Fruit fly (Drosophila melanogaster) whole organism, embryonic: Measurements from ENCODE around the gene FoxL1.

Source experiments
- C15 ChIP-seq: fragments of 200-800 bp; sonication (Bioruptor generic); IDR thresholded peaks from 3 replicates; pipeline ENCODE4 v1.3.6; 2022; ENCODE audit warnings: missing biosample characterization, missing genetic modification characterization
- CG10959 ChIP-seq: fragments of 200-800 bp; sonication (Bioruptor generic); IDR thresholded peaks from 2 replicates; pipeline ENCODE4 v1.3.6; 2022; ENCODE audit warnings: missing biosample characterization, missing genetic modification characterization
- CG11504 ChIP-seq: fragments of 200-800 bp; sonication (Bioruptor generic); optimal IDR thresholded peaks from 3 replicates; lab custom pipeline; 2019; ENCODE audit warnings: missing biosample characterization, mild to moderate bottlenecking, missing genetic modification characterization, moderate library complexity
- CG12219 ChIP-seq: fragments of 200-800 bp; sonication (Bioruptor generic); optimal IDR thresholded peaks from 3 replicates; lab custom pipeline; 2018; ENCODE audit warnings: missing biosample characterization, mild to moderate bottlenecking, missing genetic modification characterization
- CG12391 ChIP-seq: fragments of 200-800 bp; sonication (Bioruptor generic); optimal IDR thresholded peaks from 3 replicates; lab custom pipeline; 2018; ENCODE audit warnings: missing biosample characterization, mild to moderate bottlenecking, missing genetic modification characterization, moderate library complexity
- CG5245 ChIP-seq: fragments of 200-800 bp; sonication (Bioruptor generic); optimal IDR thresholded peaks from 3 replicates; lab custom pipeline; 2016; ENCODE audit warnings: missing biosample characterization, missing genetic modification characterization
- CG6254 ChIP-seq: fragments of 200-800 bp; sonication (Bioruptor generic); optimal IDR thresholded peaks from 3 replicates; lab custom pipeline; 2017; ENCODE audit warnings: mild to moderate bottlenecking, missing biosample characterization, missing genetic modification reagents, missing genetic modification characterization
- CG8478 ChIP-seq: fragments of >200 bp; optimal IDR thresholded peaks from 2 replicates; lab custom pipeline; 2018
- Dfd ChIP-seq, 2 experiments: fragments of >200 bp; optimal IDR thresholded peaks; 2 replicates each; lab custom pipeline; 2017; ENCODE audit warnings: missing biosample characterization in 2 of 2, missing genetic modification characterization in 2 of 2
- Nf-YB ChIP-seq: fragments of 200-800 bp; sonication (Bioruptor generic); optimal IDR thresholded peaks from 3 replicates; lab custom pipeline; 2019; ENCODE audit warnings: missing biosample characterization, mild to moderate bottlenecking, missing genetic modification characterization, moderate library complexity
- Vsx1 ChIP-seq: fragments of 200-800 bp; sonication (Bioruptor generic); optimal IDR thresholded peaks from 2 replicates; lab custom pipeline; 2017; ENCODE audit warnings: missing biosample characterization, mild to moderate bottlenecking, missing genetic modification characterization, missing genetic modification reagents
- ab ChIP-seq: fragments of 200-800 bp; sonication (Bioruptor generic); optimal IDR thresholded peaks from 2 replicates; lab custom pipeline; 2016; ENCODE audit warnings: missing biosample characterization, missing genetic modification characterization
- peb ChIP-seq: fragments of 200-800 bp; sonication (Bioruptor generic); IDR thresholded peaks from 2 replicates; pipeline ENCODE4 v1.3.6; 2022; ENCODE audit warnings: missing biosample characterization, missing genetic modification characterization
- prd ChIP-seq, 3 experiments: fragments of >200 bp in 2 of 3; fragments of 200-800 bp in 1 of 3; sonication (Bioruptor generic) in 1 of 3; optimal IDR thresholded peaks in 2 of 3; IDR thresholded peaks in 1 of 3; 2 replicates in 2 of 3; 3 replicates in 1 of 3; pipeline versions ENCODE4 v1.3.6 to Lab custom; 2017 to 2022; ENCODE audit warnings: missing biosample characterization in 1 of 3, missing genetic modification characterization in 1 of 3

DNA sequence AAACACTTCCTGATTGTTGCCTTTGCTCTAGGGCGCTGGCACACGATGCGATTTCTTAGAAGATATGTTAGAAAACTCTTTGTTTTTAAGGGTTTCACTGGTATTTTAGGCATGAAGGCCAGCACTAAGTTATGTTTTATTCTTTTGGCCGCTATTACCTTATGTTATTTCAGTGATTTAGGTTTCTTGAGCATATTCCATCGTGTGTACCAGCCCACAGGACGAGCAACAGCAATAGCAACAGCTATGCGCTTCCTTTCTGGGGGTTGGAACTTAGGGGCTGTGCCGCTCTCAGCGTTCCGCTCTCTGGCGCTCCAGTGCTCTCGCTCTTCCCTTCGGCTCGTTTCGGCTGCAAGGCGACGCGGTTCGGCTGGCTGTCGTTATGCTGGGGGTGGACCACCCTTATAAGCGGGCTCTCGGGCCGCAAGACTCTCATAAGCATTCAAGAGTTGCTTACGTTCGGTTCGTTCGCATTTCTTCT lies 35.2 kb upstream of the FoxL1 start, which contains the start of gene scrt:
- TF ChIP-seq CG10959 (GFP tag; lab: Robert Waterston, UW) = peak; percentile 59
- peak; percentile 28 for TF ChIP-seq CG12219 (GFP tag; lab: Kevin White, UChicago)
- no peak for TF ChIP-seq ab (GFP tag; lab: Kevin White, UChicago)
- no peak for TF ChIP-seq Vsx1 (GFP tag; lab: Kevin White, UChicago)
- TF ChIP-seq C15 (GFP tag; lab: Robert Waterston, UW) = no peak
- TF ChIP-seq peb = peak; percentile 53; the same call in 1 of the 2 replicates
- peak; percentile 61 for TF ChIP-seq CG11504 (tag; lab: Kevin White, UChicago)
- peak; percentile 9 for TF ChIP-seq Nf-YB (GFP tag; lab: Kevin White, UChicago)
- no peak for TF ChIP-seq CG5245 (GFP tag; lab: Kevin White, UChicago)
- TF ChIP-seq CG6254 = peak; percentile 3
- TF ChIP-seq Dfd (GFP tag; optimal IDR thresholded peaks at IDR 0.05; lab: Kevin White, UChicago) = no peak
- peak; percentile 72 for TF ChIP-seq CG12391 (tag; lab: Kevin White, UChicago)
- no peak for TF ChIP-seq prd (optimal IDR thresholded peaks at IDR 0.05; lab: Kevin White, UChicago)
- TF ChIP-seq prd (GFP tag; IDR thresholded peaks at IDR 0.05; lab: Robert Waterston, UW) = peak; percentile 69; the same call in 2 of the 3 replicates
- no peak for TF ChIP-seq CG8478 (lab: Kevin White, UChicago)
